Fruit fly (Drosophila melanogaster): Measurements from ENCODE around the gene CG33703.

DNA sequence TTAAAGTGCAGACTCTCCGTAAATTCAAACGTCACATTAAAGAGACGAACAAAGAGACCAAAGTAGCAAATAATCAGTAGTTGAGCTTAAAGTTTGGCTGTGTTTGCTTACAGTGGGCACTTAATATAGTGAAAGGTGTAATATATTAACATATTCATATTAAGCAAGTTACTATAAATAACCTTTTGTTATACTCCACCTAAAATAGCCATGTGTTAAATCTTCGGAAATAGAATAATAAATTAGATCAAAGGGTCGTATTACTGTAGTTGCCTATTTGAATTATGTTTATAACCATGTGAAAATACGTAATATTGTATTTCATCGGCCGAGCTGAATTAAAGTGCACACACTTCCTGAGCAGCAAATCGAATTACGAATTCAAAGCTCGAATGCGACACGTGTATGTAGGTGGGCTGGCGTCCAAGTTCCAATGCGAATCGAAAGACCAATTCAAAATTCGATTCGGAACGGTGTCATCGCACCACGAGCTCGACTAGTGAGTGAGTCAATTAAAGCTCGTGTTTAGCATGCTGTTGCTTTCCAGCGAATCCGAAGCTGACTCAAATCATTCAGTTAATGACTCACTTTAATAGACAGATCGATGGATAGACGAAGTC is 39.8 kb upstream of the CG33703 start:
- TF ChIP-seq psq (optimal IDR thresholded peaks at IDR 0.05) (no peak), usp (GFP tag; optimal IDR thresholded peaks at IDR 0.05) (no peak), CG8478 (optimal IDR thresholded peaks at IDR 0.05) (no peak), EcR (GFP tag; optimal IDR thresholded peaks at IDR 0.05) (no peak)

All from whole organism.